Fruit fly (Drosophila melanogaster) whole organism, adult: ENCODE results near the gene Fum2.

Source experiments
- CG33017 ChIP-seq: fragments of 200-800 bp; sonication (Bioruptor generic); optimal IDR thresholded peaks from 2 replicates; lab custom pipeline; 2018; ENCODE audit warnings: missing biosample characterization, mild to moderate bottlenecking, missing genetic modification characterization, moderate library complexity
- CG7101 ChIP-seq: fragments of 200-800 bp; sonication (Bioruptor generic); optimal IDR thresholded peaks from 2 replicates; lab custom pipeline; 2018; ENCODE audit warnings: missing biosample characterization, mild to moderate bottlenecking, missing genetic modification characterization, moderate library complexity
- Crg-1 ChIP-seq: fragments of 200-800 bp; sonication (Bioruptor generic); optimal IDR thresholded peaks from 2 replicates; lab custom pipeline; 2016; ENCODE audit warnings: missing biosample characterization, missing genetic modification characterization
- bab1 ChIP-seq: fragments of 200-800 bp; sonication (Bioruptor generic); optimal IDR thresholded peaks from 3 replicates; lab custom pipeline; 2019; ENCODE audit warnings: missing biosample characterization, mild to moderate bottlenecking, missing genetic modification characterization, moderate library complexity
- cnc ChIP-seq, 2 experiments: fragments of >200 bp; optimal IDR thresholded peaks; 2 replicates each; lab custom pipeline; 2017
- kay ChIP-seq: fragments of 200-800 bp; sonication (Bioruptor generic); peaks from one replicate; lab custom pipeline; 2016; ENCODE audit warnings: missing biosample characterization, missing genetic modification characterization, borderline replicate concordance
- pad ChIP-seq: fragments of 200-800 bp; sonication (Bioruptor generic); optimal IDR thresholded peaks from 3 replicates; lab custom pipeline; 2017; ENCODE audit warnings: missing biosample characterization, missing genetic modification characterization, mild to moderate bottlenecking, moderate library complexity, missing genetic modification reagents
- tj ChIP-seq: fragments of 200-800 bp; sonication (Bioruptor generic); optimal IDR thresholded peaks from 3 replicates; lab custom pipeline; 2017; ENCODE audit warnings: missing biosample characterization, mild to moderate bottlenecking, missing genetic modification characterization, moderate library complexity
- toe ChIP-seq: fragments of 200-800 bp; sonication (Bioruptor generic); optimal IDR thresholded peaks from 2 replicates; lab custom pipeline; 2016; ENCODE audit warnings: missing biosample characterization, missing genetic modification characterization

DNA sequence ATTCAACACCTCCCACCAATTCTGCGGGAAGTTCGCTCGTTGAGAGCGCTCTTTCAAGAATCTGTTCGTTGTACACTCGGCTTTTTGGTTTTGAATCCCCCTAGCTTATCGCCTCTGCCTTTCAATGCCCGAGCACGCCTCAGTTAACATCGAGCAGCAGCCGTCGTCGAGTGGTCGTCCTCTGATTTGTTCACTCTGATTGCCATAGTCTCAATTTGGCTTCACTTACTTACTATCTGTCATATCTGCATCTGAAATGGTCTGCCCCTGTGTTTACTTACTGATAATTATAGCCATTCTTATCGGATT is 2.1 kb upstream of the Fum2 start:
- TF ChIP-seq CG7101 (tag; lab: Kevin White, UChicago) (no peak), tj (GFP tag; lab: Kevin White, UChicago) (no peak), pad (GFP tag; lab: Kevin White, UChicago) (peak; percentile 46), kay (GFP tag; lab: Kevin White, UChicago) (no peak), toe (GFP tag; lab: Kevin White, UChicago) (no peak), Crg-1 (GFP tag; lab: Kevin White, UChicago) (no peak), bab1 (no peak), cnc (optimal IDR thresholded peaks at IDR 0.05; lab: Kevin White, UChicago) (no peak), CG33017 (tag; lab: Kevin White, UChicago) (no peak)
